Fruit fly (Drosophila melanogaster) whole organism, wandering third instar larva: ENCODE measurements around the gene CG1146.

Source experiments
- CG32264 ChIP-seq: fragments of 200-800 bp; sonication (Bioruptor generic); optimal IDR thresholded peaks from 2 replicates; lab custom pipeline; 2016; ENCODE audit warnings: missing biosample characterization, missing genetic modification characterization
- CG9705 ChIP-seq: fragments of 200-800 bp; sonication (Bioruptor generic); optimal IDR thresholded peaks from 2 replicates; lab custom pipeline; 2018; ENCODE audit warnings: missing biosample characterization, mild to moderate bottlenecking, missing genetic modification characterization
- CrebA ChIP-seq: fragments of 200-800 bp; sonication (Bioruptor generic); optimal IDR thresholded peaks from 2 replicates; lab custom pipeline; 2016; ENCODE audit warnings: missing biosample characterization, mild to moderate bottlenecking, missing genetic modification characterization, borderline replicate concordance
- Dfd ChIP-seq: fragments of >200 bp; optimal IDR thresholded peaks from 2 replicates; lab custom pipeline; 2017; ENCODE audit warnings: missing biosample characterization, missing genetic modification characterization
- Dif ChIP-seq: fragments of 200-275, 200-300 bp; sonication (Bioruptor generic); optimal IDR thresholded peaks from 2 replicates; lab custom pipeline; 2018; ENCODE audit warnings: missing biosample characterization, missing genetic modification characterization; ENCODE audit not compliant: partially characterized antibody
- HLH106 ChIP-seq: fragments of 200-800 bp; optimal IDR thresholded peaks from 3 replicates; lab custom pipeline; 2019; ENCODE audit warnings: missing biosample characterization, mild to moderate bottlenecking, missing genetic modification characterization, moderate library complexity
- Hnf4 ChIP-seq: fragments of 200-800 bp; sonication (Bioruptor generic); optimal IDR thresholded peaks from 2 replicates; lab custom pipeline; 2016; ENCODE audit warnings: missing biosample characterization, mild to moderate bottlenecking, missing genetic modification characterization
- Hr78 ChIP-seq: fragments of >200 bp; optimal IDR thresholded peaks from 2 replicates; lab custom pipeline; 2017; ENCODE audit warnings: missing biosample characterization, missing genetic modification characterization
- Hr83 ChIP-seq: fragments of 200-300 bp; sonication (Bioruptor generic); optimal IDR thresholded peaks from 2 replicates; lab custom pipeline; 2016; ENCODE audit warnings: missing biosample characterization, mild to moderate bottlenecking, missing genetic modification characterization, moderate library complexity; ENCODE audit not compliant: poor library complexity, severe bottlenecking
- Jra ChIP-seq: sonication (Bioruptor generic); optimal IDR thresholded peaks from 2 replicates; lab custom pipeline; 2016; ENCODE audit warnings: missing biosample characterization, missing genetic modification characterization
- Myc ChIP-seq: fragments of >200 bp; optimal IDR thresholded peaks from 2 replicates; lab custom pipeline; 2017
- Rel ChIP-seq, 2 experiments: fragments of 200-800 bp; sonication (Bioruptor generic) in 1 of 2; optimal IDR thresholded peaks; 2 replicates in 1 of 2; 3 replicates in 1 of 2; lab custom pipeline; 2016 to 2019; ENCODE audit warnings: mild to moderate bottlenecking in 2 of 2, missing biosample characterization in 2 of 2, missing genetic modification characterization in 2 of 2, moderate library complexity in 1 of 2
- Sp1 ChIP-seq: fragments of 200-800 bp; sonication (Bioruptor generic); optimal IDR thresholded peaks from 3 replicates; lab custom pipeline; 2019; ENCODE audit warnings: missing biosample characterization, mild to moderate bottlenecking, missing genetic modification characterization, moderate library complexity
- Vsx2 ChIP-seq: fragments of 200-300, 225-300 bp; sonication (Bioruptor generic); optimal IDR thresholded peaks from 2 replicates; lab custom pipeline; 2018; ENCODE audit warnings: missing biosample characterization, missing genetic modification characterization; ENCODE audit not compliant: partially characterized antibody
- br ChIP-seq: fragments of 200-800 bp; sonication (Bioruptor generic); optimal IDR thresholded peaks from 2 replicates; lab custom pipeline; 2016; ENCODE audit warnings: missing biosample characterization, missing genetic modification characterization
- dmrt93B ChIP-seq: fragments of 200-800 bp; sonication (Bioruptor generic); optimal IDR thresholded peaks from 2 replicates; lab custom pipeline; 2018; ENCODE audit warnings: missing biosample characterization, mild to moderate bottlenecking, missing genetic modification characterization
- ey ChIP-seq: fragments of 200-800 bp; sonication (Bioruptor generic); optimal IDR thresholded peaks from 2 replicates; lab custom pipeline; 2016; ENCODE audit warnings: missing biosample characterization, missing genetic modification characterization
- foxo ChIP-seq, 2 experiments: fragments of 200-800 bp; sonication (Bioruptor generic); optimal IDR thresholded peaks; 2 replicates in 1 of 2; 3 replicates in 1 of 2; lab custom pipeline; 2016 to 2017; ENCODE audit warnings: missing biosample characterization in 2 of 2, missing genetic modification characterization in 2 of 2
- h ChIP-seq: fragments of 200-800 bp; sonication (Bioruptor generic); optimal IDR thresholded peaks from 3 replicates; lab custom pipeline; 2016; ENCODE audit warnings: missing biosample characterization, mild to moderate bottlenecking, missing genetic modification characterization
- jim ChIP-seq: fragments of 175-275, 200-325 bp; sonication (Bioruptor generic); optimal IDR thresholded peaks from 2 replicates; lab custom pipeline; 2016; ENCODE audit warnings: missing biosample characterization, mild to moderate bottlenecking, missing genetic modification characterization
- lola ChIP-seq: fragments of >200 bp; optimal IDR thresholded peaks from 2 replicates; lab custom pipeline; 2017; ENCODE audit warnings: missing biosample characterization, missing genetic modification characterization
- pan ChIP-seq: fragments of >200 bp; optimal IDR thresholded peaks from 2 replicates; lab custom pipeline; 2017
- rgr ChIP-seq: fragments of 200-800 bp; sonication (Bioruptor generic); optimal IDR thresholded peaks from 3 replicates; lab custom pipeline; 2016; ENCODE audit warnings: missing biosample characterization, mild to moderate bottlenecking, missing genetic modification characterization
- sage ChIP-seq: fragments of 200-800 bp; sonication (Bioruptor generic); optimal IDR thresholded peaks from 2 replicates; lab custom pipeline; 2016; ENCODE audit warnings: missing biosample characterization, mild to moderate bottlenecking, missing genetic modification characterization
- tai ChIP-seq: sonication (Bioruptor generic); optimal IDR thresholded peaks from 2 replicates; lab custom pipeline; 2016; ENCODE audit warnings: missing biosample characterization, missing genetic modification characterization
- usp ChIP-seq: fragments of >200 bp; optimal IDR thresholded peaks from 2 replicates; lab custom pipeline; 2017; ENCODE audit warnings: missing biosample characterization, missing genetic modification characterization

The CG1146 gene

DNA sequence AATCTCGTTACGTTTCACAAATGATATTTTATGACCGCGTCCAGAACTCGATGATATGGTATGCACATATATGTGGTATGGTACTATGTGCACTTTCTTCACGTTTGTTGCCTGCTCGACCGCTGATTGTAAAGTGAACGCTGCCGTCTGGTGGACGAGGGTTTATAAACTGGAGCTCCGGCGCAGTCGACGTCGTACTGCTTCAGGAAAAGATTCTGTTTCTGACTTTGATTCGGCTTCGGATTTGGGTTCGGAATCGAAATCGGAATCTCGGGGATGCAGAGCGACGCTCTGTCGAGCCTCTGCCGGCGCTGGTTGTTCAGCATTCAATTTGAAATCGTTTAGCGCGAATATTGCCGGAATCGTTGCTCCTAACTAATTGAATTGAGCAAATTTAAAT lies 14.9 kb downstream of the CG1146 start, which contains the start of gene CG16758:
Gene CG16758, minus strand, starts transcription at position 142 of the 400 bp plus-strand sequence.
- TF ChIP-seq Rel (GFP tag; optimal IDR thresholded peaks at IDR 0.05; lab: Kevin White, UChicago) (no peak), Rel (tag; optimal IDR thresholded peaks at IDR 0.05; lab: Kevin White, UChicago) (peak; percentile 17), dmrt93B (GFP tag; lab: Kevin White, UChicago) (no peak), CG9705 (GFP tag; lab: Kevin White, UChicago) (no peak), Sp1 (GFP tag; lab: Kevin White, UChicago) (no peak)

DNA sequence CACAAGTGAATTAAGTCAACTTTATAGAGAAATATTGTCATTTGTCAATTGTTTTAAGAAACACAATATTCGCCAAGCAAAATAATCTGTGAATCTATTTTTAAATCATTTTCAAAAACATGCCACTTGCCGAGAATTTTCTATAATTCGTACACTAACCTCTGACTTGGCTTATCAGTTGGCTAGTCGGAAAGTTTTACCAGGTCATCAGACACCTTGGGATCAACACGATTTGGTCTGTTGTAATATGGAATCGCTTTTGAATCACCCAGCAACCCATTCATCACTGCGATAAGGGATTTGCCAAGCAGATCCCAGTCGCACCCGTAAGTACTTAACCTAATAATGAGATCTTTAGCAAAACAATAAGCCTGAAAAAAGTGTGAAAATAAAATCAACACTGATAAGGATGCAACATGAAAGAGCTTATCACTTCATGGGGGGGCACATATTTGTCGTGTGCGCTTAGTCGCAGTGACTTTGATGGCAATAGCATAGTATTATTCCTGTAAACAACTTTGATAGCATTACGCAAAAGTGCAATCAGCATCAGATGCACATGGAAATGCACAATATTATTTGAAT lies 15.5 kb downstream of the CG1146 start:
- no peak for TF ChIP-seq Hr83 (GFP tag; lab: Kevin White, UChicago)

DNA sequence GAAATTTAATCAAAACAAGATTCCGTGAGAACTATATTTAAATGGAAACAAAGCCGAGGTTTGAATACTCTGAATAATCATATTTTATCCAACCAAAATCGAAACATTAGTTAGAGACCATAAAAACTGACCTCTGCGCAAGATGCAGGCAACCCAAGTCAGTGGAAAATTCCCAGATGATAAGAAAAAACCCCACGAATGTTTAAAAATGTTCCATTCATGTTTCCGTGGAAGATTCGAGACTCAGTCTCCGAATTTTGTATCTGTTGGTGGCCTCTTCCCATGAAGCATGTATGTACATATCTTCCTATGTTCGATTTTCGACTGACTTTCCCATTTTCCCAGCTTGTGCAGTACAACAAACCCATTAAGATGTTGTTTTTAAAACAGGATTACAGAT lies 16.2 kb downstream of the CG1146 start:
- TF ChIP-seq Rel (GFP tag; optimal IDR thresholded peaks at IDR 0.05; lab: Kevin White, UChicago) (no peak), Rel (tag; optimal IDR thresholded peaks at IDR 0.05; lab: Kevin White, UChicago) (peak; percentile 78), Sp1 (GFP tag; lab: Kevin White, UChicago) (no peak), sage (GFP tag; lab: Kevin White, UChicago) (no peak), foxo (GFP tag; optimal IDR thresholded peaks at IDR 0.05; lab: Kevin White, UChicago) (no peak)

DNA sequence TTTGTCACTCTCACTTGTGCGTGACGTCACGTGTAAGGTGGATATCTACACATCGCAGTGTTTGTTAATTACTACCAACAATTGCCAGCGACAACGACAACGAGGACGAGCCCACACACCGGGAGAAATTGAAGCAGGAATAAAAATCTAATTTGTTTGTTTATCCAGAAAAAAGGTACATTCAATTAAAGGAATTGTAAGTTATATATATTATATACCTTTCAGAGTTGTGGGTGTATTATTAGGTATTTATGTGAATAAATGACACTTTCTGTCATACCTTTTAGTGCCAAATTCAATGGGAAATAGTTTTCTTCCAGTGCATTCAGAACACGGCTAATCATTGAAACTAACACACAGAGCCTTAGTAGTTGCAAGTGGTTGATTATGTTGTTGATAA lies 26.6 kb downstream of the CG1146 start:
- TF ChIP-seq HLH106 (no peak), pan (lab: Kevin White, UChicago) (no peak), Myc (lab: Kevin White, UChicago) (no peak), dmrt93B (GFP tag; lab: Kevin White, UChicago) (no peak), lola (GFP tag; lab: Kevin White, UChicago) (no peak), CG9705 (GFP tag; lab: Kevin White, UChicago) (no peak), tai (GFP tag; lab: Kevin White, UChicago) (no peak), ey (no peak), Vsx2 (GFP tag; lab: Kevin White, UChicago) (no peak), jim (GFP tag; lab: Kevin White, UChicago) (no peak), CrebA (GFP tag; lab: Kevin White, UChicago) (no peak)
- TF ChIP-seq, all 38 proteins: peak for 0

DNA sequence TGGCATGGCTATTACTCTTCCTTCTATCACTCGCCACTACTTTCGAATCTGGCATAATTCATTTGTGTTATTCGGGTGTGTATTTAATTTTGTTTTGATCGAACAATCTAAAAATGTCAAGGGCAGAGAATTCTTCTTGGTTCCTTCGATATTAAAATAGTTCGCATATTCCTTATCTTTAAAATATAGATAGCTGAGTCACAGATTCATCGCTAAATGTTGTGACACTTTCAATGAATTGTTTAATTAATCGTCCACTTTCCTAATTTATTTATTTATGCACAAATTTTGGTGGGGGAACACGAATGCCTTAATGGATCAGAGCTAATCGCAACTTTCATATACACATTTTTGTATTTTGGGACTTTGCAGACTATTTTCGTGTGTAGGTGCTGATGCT lies 38.3 kb downstream of the CG1146 start, which contains the start of gene CG32295:
Gene CG32295, minus strand, starts transcription at position 101 of the 400 bp plus-strand sequence.
- no peak for TF ChIP-seq Dfd (GFP tag; lab: Kevin White, UChicago)
- no peak for TF ChIP-seq Hnf4 (GFP tag; lab: Kevin White, UChicago)
- no peak for TF ChIP-seq Jra (GFP tag; lab: Kevin White, UChicago)
- TF ChIP-seq CG32264: no peak
- no peak for TF ChIP-seq Rel (GFP tag; optimal IDR thresholded peaks at IDR 0.05; lab: Kevin White, UChicago)
- TF ChIP-seq Rel (tag; optimal IDR thresholded peaks at IDR 0.05; lab: Kevin White, UChicago): no peak
- TF ChIP-seq sage (GFP tag; lab: Kevin White, UChicago): no peak
- TF ChIP-seq h (GFP tag; lab: Kevin White, UChicago): no peak
- TF ChIP-seq br (GFP tag; lab: Kevin White, UChicago): no peak
- no peak for TF ChIP-seq Dif
- TF ChIP-seq usp (GFP tag; lab: Kevin White, UChicago): no peak
- TF ChIP-seq rgr (GFP tag; lab: Kevin White, UChicago): no peak
- TF ChIP-seq pan (lab: Kevin White, UChicago): no peak
- no peak for TF ChIP-seq Hr78 (GFP tag; lab: Kevin White, UChicago)
- no peak for TF ChIP-seq Myc (lab: Kevin White, UChicago)
- TF ChIP-seq Hr83 (GFP tag; lab: Kevin White, UChicago): no peak
- TF ChIP-seq foxo (GFP tag; optimal IDR thresholded peaks at IDR 0.05; lab: Kevin White, UChicago): no peak

DNA sequence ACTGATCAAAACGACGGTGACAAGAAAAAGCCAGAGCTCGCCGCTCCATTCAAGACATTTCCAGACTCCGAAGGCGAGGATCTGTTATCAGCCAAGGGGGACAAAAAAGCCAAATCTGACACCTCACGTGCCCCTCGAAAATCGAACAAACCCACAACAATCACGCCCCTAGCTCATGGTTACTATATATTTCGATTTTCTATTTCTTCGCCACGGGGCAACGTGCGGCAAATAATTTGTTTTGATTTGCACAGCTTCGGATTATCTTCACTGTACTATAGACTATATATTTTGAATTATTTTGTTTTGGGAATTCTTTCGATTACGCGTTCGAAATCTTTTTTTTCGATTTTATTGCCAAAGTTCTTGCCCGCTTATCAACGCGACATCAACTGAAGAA lies 41.5 kb downstream of the CG1146 start:
- TF ChIP-seq h (GFP tag; lab: Kevin White, UChicago) (no peak), Myc (lab: Kevin White, UChicago) (no peak), Rel (GFP tag; optimal IDR thresholded peaks at IDR 0.05; lab: Kevin White, UChicago) (no peak), Rel (tag; optimal IDR thresholded peaks at IDR 0.05; lab: Kevin White, UChicago) (peak; percentile 26), ey (no peak), Hr83 (GFP tag; lab: Kevin White, UChicago) (no peak), usp (GFP tag; lab: Kevin White, UChicago) (no peak)
